Fruit fly (Drosophila melanogaster) whole organism, embryonic: ENCODE data around the gene CG15922.

ENCODE experiments used
- Abd-B ChIP-seq: fragments of 200-800 bp; sonication (Bioruptor generic); optimal IDR thresholded peaks from 2 replicates; lab custom pipeline; 2018; ENCODE audit warnings: missing biosample characterization, mild to moderate bottlenecking, missing genetic modification characterization, moderate library complexity
- Asciz ChIP-seq: fragments of 200-800 bp; sonication (Bioruptor generic); optimal IDR thresholded peaks from 2 replicates; lab custom pipeline; 2017; ENCODE audit warnings: missing biosample characterization, mild to moderate bottlenecking, missing genetic modification characterization, missing genetic modification reagents
- CG10209 ChIP-seq: fragments of 200-800 bp; sonication (Bioruptor generic); optimal IDR thresholded peaks from 3 replicates; lab custom pipeline; 2017; ENCODE audit warnings: missing biosample characterization, mild to moderate bottlenecking, missing genetic modification characterization, missing genetic modification reagents
- CG10543 ChIP-seq: fragments of 200-800 bp; sonication (Bioruptor generic); optimal IDR thresholded peaks from 3 replicates; lab custom pipeline; 2017; ENCODE audit warnings: missing biosample characterization, mild to moderate bottlenecking, missing genetic modification characterization, moderate library complexity
- CG10979 ChIP-seq: fragments of 200-800 bp; sonication (Bioruptor generic); optimal IDR thresholded peaks from 2 replicates; lab custom pipeline; 2018; ENCODE audit warnings: missing biosample characterization, mild to moderate bottlenecking, missing genetic modification characterization, moderate library complexity
- CG11085 ChIP-seq: fragments of 200-800 bp; sonication (Bioruptor generic); IDR thresholded peaks from 2 replicates; pipeline ENCODE4 v1.3.6; 2022; ENCODE audit warnings: missing biosample characterization, missing genetic modification characterization
- CG12769 ChIP-seq: fragments of 200-800 bp; sonication (Bioruptor generic); optimal IDR thresholded peaks from 2 replicates; lab custom pipeline; 2019; ENCODE audit warnings: missing biosample characterization, mild to moderate bottlenecking, missing genetic modification characterization, moderate library complexity
- CG18011 ChIP-seq: fragments of 200-800 bp; sonication (Bioruptor generic); optimal IDR thresholded peaks from 2 replicates; lab custom pipeline; 2017; ENCODE audit warnings: missing biosample characterization, missing genetic modification characterization, mild to moderate bottlenecking, moderate library complexity, missing genotype
- CG2889 ChIP-seq: fragments of 200-800 bp; sonication (Bioruptor generic); IDR thresholded peaks from 3 replicates; pipeline ENCODE4 v1.3.6; 2022; ENCODE audit warnings: missing biosample characterization, missing genetic modification characterization
- CG3163 ChIP-seq: fragments of 200-800 bp; sonication (Bioruptor generic); optimal IDR thresholded peaks from 3 replicates; lab custom pipeline; 2016; ENCODE audit warnings: missing biosample characterization, missing genetic modification characterization
- CG32532 ChIP-seq: fragments of 200-800 bp; sonication (Bioruptor generic); IDR thresholded peaks from 2 replicates; pipeline ENCODE4 v1.3.6; 2022; ENCODE audit warnings: missing biosample characterization, missing genetic modification characterization
- CG32767 ChIP-seq: fragments of 200-800 bp; sonication (Bioruptor generic); IDR thresholded peaks from 2 replicates; pipeline ENCODE4 v1.3.6; 2022; ENCODE audit warnings: missing biosample characterization, missing genetic modification characterization
- CG3281 ChIP-seq: fragments of 200-800 bp; sonication (Bioruptor generic); optimal IDR thresholded peaks from 3 replicates; lab custom pipeline; 2017; ENCODE audit warnings: missing biosample characterization, mild to moderate bottlenecking, missing genetic modification characterization
- CG33213 ChIP-seq: fragments of 200-800 bp; sonication (Bioruptor generic); optimal IDR thresholded peaks from 3 replicates; lab custom pipeline; 2016; ENCODE audit warnings: missing biosample characterization, missing genetic modification characterization
- CG42726 ChIP-seq: fragments of 200-800 bp; sonication (Bioruptor generic); IDR thresholded peaks from 2 replicates; pipeline ENCODE4 v1.3.6; 2022; ENCODE audit warnings: missing biosample characterization, missing genetic modification characterization; ENCODE audit not compliant: partially characterized antibody
- CG5180 ChIP-seq: fragments of 200-800 bp; sonication (Bioruptor generic); optimal IDR thresholded peaks from 3 replicates; lab custom pipeline; 2017; ENCODE audit warnings: missing biosample characterization, missing genetic modification characterization, mild to moderate bottlenecking, moderate library complexity, missing genetic modification reagents
- CG6683 ChIP-seq: fragments of 200-800 bp; sonication (Bioruptor generic); optimal IDR thresholded peaks from 2 replicates; lab custom pipeline; 2017; ENCODE audit warnings: missing biosample characterization, mild to moderate bottlenecking, missing genetic modification characterization, missing genetic modification reagents
- CG8924 ChIP-seq: fragments of 200-800 bp; optimal IDR thresholded peaks from 3 replicates; lab custom pipeline; 2019; ENCODE audit warnings: missing biosample characterization, mild to moderate bottlenecking, missing genetic modification characterization, moderate library complexity
- CG8944 ChIP-seq: fragments of 200-800 bp; sonication (Bioruptor generic); optimal IDR thresholded peaks from 3 replicates; lab custom pipeline; 2016; ENCODE audit warnings: missing biosample characterization, missing genetic modification characterization
- Deaf1 ChIP-seq: fragments of 200-800 bp; optimal IDR thresholded peaks from 3 replicates; lab custom pipeline; 2019; ENCODE audit warnings: missing biosample characterization, mild to moderate bottlenecking, missing genetic modification characterization, moderate library complexity
- Dek ChIP-seq: fragments of 200-800 bp; sonication (Bioruptor generic); optimal IDR thresholded peaks from 3 replicates; lab custom pipeline; 2019; ENCODE audit warnings: missing biosample characterization, mild to moderate bottlenecking, missing genetic modification characterization, moderate library complexity
- Drgx ChIP-seq: fragments of 200-800 bp; sonication (Bioruptor generic); IDR thresholded peaks from 2 replicates; pipeline ENCODE4 v1.3.6; 2022; ENCODE audit warnings: missing biosample characterization, missing genetic modification characterization
- Fer2 ChIP-seq: fragments of 200-800 bp; sonication (Bioruptor generic); optimal IDR thresholded peaks from 2 replicates; lab custom pipeline; 2018; ENCODE audit warnings: missing biosample characterization, mild to moderate bottlenecking, missing genetic modification characterization, moderate library complexity
- Gsc ChIP-seq: fragments of 200-800 bp; sonication (Bioruptor generic); IDR thresholded peaks from 2 replicates; pipeline ENCODE4 v1.3.6; 2022; ENCODE audit warnings: missing biosample characterization, missing genetic modification characterization
- H15 ChIP-seq: fragments of 200-800 bp; sonication (Bioruptor generic); IDR thresholded peaks from 3 replicates; pipeline ENCODE4 v1.3.6; 2022; ENCODE audit warnings: missing biosample characterization, missing genetic modification characterization
- H2.0 ChIP-seq: fragments of 200-800 bp; sonication (Bioruptor generic); IDR thresholded peaks from 2 replicates; pipeline ENCODE4 v1.3.6; 2022; ENCODE audit warnings: missing biosample characterization, missing genetic modification characterization
- Hr39 ChIP-seq: fragments of >200 bp; optimal IDR thresholded peaks from 2 replicates; lab custom pipeline; 2017
- MBD-R2 ChIP-seq: fragments of 200-800 bp; sonication (Bioruptor generic); IDR thresholded peaks from 2 replicates; pipeline ENCODE4 v1.3.6; 2022; ENCODE audit warnings: missing biosample characterization, missing genetic modification characterization
- Scr ChIP-seq: fragments of 200-800 bp; sonication (Bioruptor generic); IDR thresholded peaks from 2 replicates; pipeline ENCODE4 v1.3.6; 2022; ENCODE audit warnings: missing biosample characterization, missing genetic modification characterization; ENCODE audit not compliant: partially characterized antibody
- Trl ChIP-seq, 3 experiments: fragments of >200 bp in 2 of 3; fragments of 200-800 bp in 1 of 3; sonication (Bioruptor generic) in 1 of 3; optimal IDR thresholded peaks; 2 replicates in 1 of 3; 3 replicates in 2 of 3; lab custom pipeline; 2016 to 2017; ENCODE audit warnings: missing biosample characterization in 1 of 3, missing genetic modification characterization in 1 of 3
- Xbp1 ChIP-seq: fragments of 200-800 bp; sonication (Bioruptor generic); optimal IDR thresholded peaks from 3 replicates; lab custom pipeline; 2016; ENCODE audit warnings: missing biosample characterization, mild to moderate bottlenecking, missing genetic modification characterization
- bbx ChIP-seq: fragments of 200-800 bp; sonication (Bioruptor generic); IDR thresholded peaks from 2 replicates; pipeline ENCODE4 v1.3.6; 2022; ENCODE audit warnings: missing biosample characterization, missing genetic modification characterization; ENCODE audit not compliant: partially characterized antibody
- cato ChIP-seq: fragments of 200-800 bp; sonication (Bioruptor generic); optimal IDR thresholded peaks from 2 replicates; lab custom pipeline; 2016; ENCODE audit warnings: missing biosample characterization, missing genetic modification characterization, borderline replicate concordance
- ci ChIP-seq: fragments of 200-800 bp; sonication (Bioruptor generic); IDR thresholded peaks from 3 replicates; pipeline ENCODE4 v1.3.6; 2022; ENCODE audit warnings: missing biosample characterization, missing genetic modification characterization
- corto ChIP-seq: fragments of 200-800 bp; sonication (Bioruptor generic); optimal IDR thresholded peaks from 2 replicates; lab custom pipeline; 2016; ENCODE audit warnings: missing biosample characterization, mild to moderate bottlenecking, missing genetic modification characterization, moderate library complexity
- esg ChIP-seq: fragments of 200-800 bp; sonication (Bioruptor generic); conservative IDR thresholded peaks from 2 replicates; pipeline ENCODE4 v1.3.6; 2022; ENCODE audit warnings: missing biosample characterization, missing genetic modification characterization
- grn ChIP-seq: fragments of 200-800 bp; sonication (Bioruptor generic); optimal IDR thresholded peaks from 3 replicates; lab custom pipeline; 2017; ENCODE audit warnings: missing biosample characterization, missing genetic modification characterization
- gro ChIP-seq: fragments of 200-800 bp; sonication (Bioruptor generic); optimal IDR thresholded peaks from 2 replicates; lab custom pipeline; 2016; ENCODE audit warnings: missing biosample characterization, missing genetic modification characterization
- hbn ChIP-seq: fragments of 200-800 bp; sonication (Bioruptor generic); IDR thresholded peaks from 2 replicates; pipeline ENCODE4 v1.3.6; 2022; ENCODE audit warnings: missing biosample characterization, missing genetic modification characterization; ENCODE audit not compliant: partially characterized antibody
- lov ChIP-seq, 2 experiments: fragments of 200-800 bp in 1 of 2; fragments of >200 bp in 1 of 2; sonication (Bioruptor generic) in 1 of 2; IDR thresholded peaks in 1 of 2; optimal IDR thresholded peaks in 1 of 2; 2 replicates in 1 of 2; 3 replicates in 1 of 2; pipeline versions ENCODE4 v1.3.6 to Lab custom; 2017 to 2022; ENCODE audit warnings: missing biosample characterization in 1 of 2, missing genetic modification characterization in 1 of 2
- nmo ChIP-seq: fragments of 200-800 bp; sonication (Bioruptor generic); optimal IDR thresholded peaks from 2 replicates; lab custom pipeline; 2018; ENCODE audit warnings: missing biosample characterization, mild to moderate bottlenecking, missing genetic modification characterization, moderate library complexity
- nom ChIP-seq: fragments of 200-800 bp; sonication (Bioruptor generic); optimal IDR thresholded peaks from 2 replicates; lab custom pipeline; 2017; ENCODE audit warnings: missing biosample characterization, missing genetic modification characterization, mild to moderate bottlenecking, moderate library complexity, missing genetic modification reagents
- org-1 ChIP-seq: fragments of 200-800 bp; sonication (Bioruptor generic); optimal IDR thresholded peaks from 2 replicates; lab custom pipeline; 2017; ENCODE audit warnings: missing biosample characterization, missing genetic modification characterization
- pfk ChIP-seq: fragments of 200-800 bp; sonication (Bioruptor generic); optimal IDR thresholded peaks from 2 replicates; lab custom pipeline; 2018; ENCODE audit warnings: missing biosample characterization, mild to moderate bottlenecking, missing genetic modification characterization, moderate library complexity
- scrt ChIP-seq: fragments of 200-800 bp; sonication (Bioruptor generic); optimal IDR thresholded peaks from 2 replicates; lab custom pipeline; 2018; ENCODE audit warnings: missing biosample characterization, mild to moderate bottlenecking, missing genetic modification characterization, moderate library complexity
- slp2 ChIP-seq: fragments of 200-800 bp; sonication (Bioruptor generic); optimal IDR thresholded peaks from 2 replicates; lab custom pipeline; 2016; ENCODE audit warnings: missing biosample characterization, missing genetic modification characterization
- sqz ChIP-seq: fragments of 200-800 bp; sonication (Bioruptor generic); optimal IDR thresholded peaks from 3 replicates; lab custom pipeline; 2018; ENCODE audit warnings: missing biosample characterization, mild to moderate bottlenecking, missing genetic modification characterization
- tup ChIP-seq: fragments of 200-800 bp; sonication (Bioruptor generic); optimal IDR thresholded peaks from 2 replicates; lab custom pipeline; 2016; ENCODE audit warnings: missing biosample characterization, mild to moderate bottlenecking, missing genetic modification characterization, moderate library complexity
- z ChIP-seq: fragments of 200-800 bp; sonication (Bioruptor generic); IDR thresholded peaks from 3 replicates; pipeline ENCODE4 v1.3.6; 2022; ENCODE audit warnings: missing biosample characterization, missing genetic modification characterization
- zf30C ChIP-seq: fragments of 200-800 bp; sonication (Bioruptor generic); optimal IDR thresholded peaks from 3 replicates; lab custom pipeline; 2018; ENCODE audit warnings: missing biosample characterization, mild to moderate bottlenecking, missing genetic modification characterization

CG15922 gene

dm6 chr3R:20565546-20565948, 5.5 kb upstream of the CG15922 start (continued):
- TF ChIP-seq CG10209 (no peak), pfk (GFP tag; lab: Kevin White, UChicago) (no peak), H15 (GFP tag; lab: Robert Waterston, UW) (no peak), nom (GFP tag; lab: Kevin White, UChicago) (peak; percentile 54), CG3163 (GFP tag; lab: Kevin White, UChicago) (peak; percentile 86), CG10979 (tag; lab: Kevin White, UChicago) (no peak), CG2889 (GFP tag; lab: Robert Waterston, UW) (no peak), MBD-R2 (no peak), CG6683 (GFP tag; lab: Kevin White, UChicago) (no peak), slp2 (GFP tag; lab: Kevin White, UChicago) (no peak), z (GFP tag; lab: Robert Waterston, UW) (peak; percentile 74; the same call in 2 of the 3 replicates), lov (optimal IDR thresholded peaks at IDR 0.05; lab: Kevin White, UChicago) (no peak), lov (GFP tag; IDR thresholded peaks at IDR 0.05; lab: Robert Waterston, UW) (no peak), CG8924 (tag; lab: Kevin White, UChicago) (no peak), CG42726 (GFP tag; lab: Robert Waterston, UW) (no peak), gro (GFP tag; lab: Kevin White, UChicago) (no peak), org-1 (GFP tag; lab: Kevin White, UChicago) (no peak), sqz (GFP tag; lab: Kevin White, UChicago) (no peak), Asciz (no peak), nmo (GFP tag; lab: Kevin White, UChicago) (no peak), Hr39 (lab: Kevin White, UChicago) (no peak), Drgx (GFP tag; lab: Robert Waterston, UW) (no peak), Xbp1 (no peak), CG3281 (GFP tag; lab: Kevin White, UChicago) (no peak), CG8944 (no peak), Trl (optimal IDR thresholded peaks at IDR 0.05; lab: Kevin White, UChicago) (peak; percentile 44 to 53), Trl (GFP tag; optimal IDR thresholded peaks at IDR 0.05; lab: Kevin White, UChicago) (no peak), CG5180 (GFP tag; lab: Kevin White, UChicago) (peak; percentile 13), hbn (GFP tag; lab: Robert Waterston, UW) (no peak), grn (GFP tag; lab: Kevin White, UChicago) (peak; percentile 76), CG32532 (GFP tag; lab: Robert Waterston, UW) (no peak), Gsc (GFP tag; lab: Robert Waterston, UW) (no peak), cato (GFP tag; lab: Kevin White, UChicago) (no peak), corto (GFP tag; lab: Kevin White, UChicago) (peak; percentile 20), tup (GFP tag; lab: Kevin White, UChicago) (no peak), CG11085 (GFP tag; lab: Robert Waterston, UW) (no peak), CG10543 (GFP tag; lab: Kevin White, UChicago) (no peak), Dek (no peak), zf30C (GFP tag; lab: Kevin White, UChicago) (no peak), bbx (GFP tag; lab: Robert Waterston, UW) (peak; percentile 35; the same call in 1 of the 2 replicates), scrt (GFP tag; lab: Kevin White, UChicago) (no peak), CG32767 (0 out of 2 replicates have a peak, but pooled peaks have one; percentile 28), CG33213 (no peak), ci (GFP tag; lab: Robert Waterston, UW) (peak; percentile 49; the same call in 2 of the 3 replicates), CG12769 (tag; lab: Kevin White, UChicago) (peak; percentile 46), Deaf1 (tag; lab: Kevin White, UChicago) (peak; percentile 69), Fer2 (tag; lab: Kevin White, UChicago) (no peak), esg (no peak), H2.0 (GFP tag; lab: Robert Waterston, UW) (no peak), Scr (no peak), Abd-B (GFP tag; lab: Kevin White, UChicago) (no peak), CG18011 (GFP tag; lab: Kevin White, UChicago) (no peak)
